Worm (Caenorhabditis elegans) whole organism, L3 larva: ENCODE results near the gene cki-2.

Source experiments
- ZK546.5 ChIP-seq: sonication (generic microtip); optimal IDR thresholded peaks from 2 replicates; lab custom pipeline; 2017; ENCODE audit warnings: missing biosample characterization, missing genetic modification characterization
- ama-1 ChIP-seq: fragments of 150-350 bp; optimal IDR thresholded peaks from 2 replicates; lab custom pipeline; 2018
- ceh-16 ChIP-seq: sonication (generic microtip); optimal IDR thresholded peaks from 2 replicates; lab custom pipeline; 2017; ENCODE audit warnings: missing biosample characterization, missing genetic modification characterization
- daf-12 ChIP-seq: fragments of 150-350 bp; optimal IDR thresholded peaks from 2 replicates; lab custom pipeline; 2014; ENCODE audit warnings: missing biosample characterization, missing genetic modification reagents, missing genetic modification characterization
- egl-27 ChIP-seq: sonication (generic microtip); optimal IDR thresholded peaks from 4 replicates; lab custom pipeline; 2017; ENCODE audit warnings: missing biosample characterization, missing genetic modification reagents, missing genetic modification characterization
- egl-5 ChIP-seq: fragments of 150-350 bp; optimal IDR thresholded peaks from 2 replicates; lab custom pipeline; 2017; ENCODE audit warnings: missing biosample characterization, missing genetic modification reagents, missing genetic modification characterization, inconsistent platforms
- elt-1 ChIP-seq: fragments of 150-350 bp; optimal IDR thresholded peaks from 2 replicates; lab custom pipeline; 2014; ENCODE audit warnings: missing biosample characterization, missing genetic modification characterization
- elt-2 ChIP-seq: sonication (generic microtip); optimal IDR thresholded peaks from 2 replicates; lab custom pipeline; 2016; ENCODE audit warnings: missing genetic modification reagents, mild to moderate bottlenecking, missing genetic modification characterization, missing compliant biosample characterization
- eor-1 ChIP-seq, 2 experiments: fragments of 150-350 bp; optimal IDR thresholded peaks; 2 replicates each; lab custom pipeline; 2014 to 2018; ENCODE audit warnings: missing biosample characterization in 2 of 2, missing genetic modification characterization in 2 of 2
- fkh-10 ChIP-seq: sonication (generic microtip); optimal IDR thresholded peaks from 2 replicates; lab custom pipeline; 2017; ENCODE audit warnings: missing biosample characterization, missing genetic modification reagents, missing genetic modification characterization
- fkh-2 ChIP-seq: fragments of 150-350 bp; optimal IDR thresholded peaks from 2 replicates; lab custom pipeline; 2014; ENCODE audit warnings: missing biosample characterization, missing genetic modification reagents, missing genetic modification characterization
- jun-1 ChIP-seq: fragments of 150-350 bp; optimal IDR thresholded peaks from 2 replicates; lab custom pipeline; 2014; ENCODE audit warnings: missing biosample characterization, missing genetic modification reagents, missing genetic modification characterization
- lin-15B ChIP-seq: fragments of 150-350 bp; optimal IDR thresholded peaks from 2 replicates; lab custom pipeline; 2014; ENCODE audit warnings: missing biosample characterization, missing genetic modification characterization
- lsy-12 ChIP-seq: sonication (generic microtip); optimal IDR thresholded peaks from 2 replicates; lab custom pipeline; 2016; ENCODE audit warnings: mild to moderate bottlenecking, missing genetic modification characterization, missing compliant biosample characterization
- mdl-1 ChIP-seq: fragments of 150-350 bp; optimal IDR thresholded peaks from 2 replicates; lab custom pipeline; 2014; ENCODE audit warnings: missing biosample characterization, missing genetic modification characterization
- mml-1 ChIP-seq: fragments of 150-350 bp; sonication (generic microtip); optimal IDR thresholded peaks from 3 replicates; lab custom pipeline; 2014; ENCODE audit warnings: missing biosample characterization, missing genetic modification characterization
- nfya-1 ChIP-seq: sonication (generic microtip); optimal IDR thresholded peaks from 2 replicates; lab custom pipeline; 2017; ENCODE audit warnings: missing genetic modification characterization, mild to moderate bottlenecking, missing compliant biosample characterization, antibody characterized with exemption, moderate library complexity; ENCODE audit not compliant: insufficient read depth
- nhr-12 ChIP-seq: fragments of 150-350 bp; optimal IDR thresholded peaks from 2 replicates; lab custom pipeline; 2014; ENCODE audit warnings: missing biosample characterization, missing genetic modification characterization
- nhr-23 ChIP-seq: fragments of 150-350 bp; optimal IDR thresholded peaks from 2 replicates; lab custom pipeline; 2014; ENCODE audit warnings: missing biosample characterization, missing genetic modification reagents, missing genetic modification characterization
- nhr-25 ChIP-seq: sonication (generic microtip); optimal IDR thresholded peaks from 2 replicates; lab custom pipeline; 2017; ENCODE audit warnings: missing biosample characterization, missing genetic modification characterization
- nhr-28 ChIP-seq: fragments of 150-350 bp; optimal IDR thresholded peaks from 2 replicates; lab custom pipeline; 2014; ENCODE audit warnings: missing biosample characterization, missing genetic modification characterization
- nhr-76 ChIP-seq: fragments of 150-350 bp; sonication (generic microtip); optimal IDR thresholded peaks from 5 replicates; lab custom pipeline; 2014; ENCODE audit warnings: missing biosample characterization, missing genetic modification characterization
- nhr-77 ChIP-seq: fragments of 150-350 bp; optimal IDR thresholded peaks from 2 replicates; lab custom pipeline; 2014; ENCODE audit warnings: missing biosample characterization, missing genetic modification characterization
- pha-4 ChIP-seq: fragments of 150-350 bp; optimal IDR thresholded peaks from 2 replicates; lab custom pipeline; 2014; ENCODE audit warnings: missing biosample characterization, missing genetic modification reagents, missing genetic modification characterization
- sea-2 ChIP-seq: fragments of 150-350 bp; sonication (generic microtip); optimal IDR thresholded peaks from 4 replicates; lab custom pipeline; 2014; ENCODE audit warnings: missing biosample characterization, missing genetic modification reagents, missing genetic modification characterization
- skn-1 ChIP-seq: fragments of 150-350 bp; optimal IDR thresholded peaks from 2 replicates; lab custom pipeline; 2014; ENCODE audit warnings: missing biosample characterization, missing genetic modification characterization
- snpc-4 ChIP-seq: fragments of 150-350 bp; optimal IDR thresholded peaks from 2 replicates; lab custom pipeline; 2014; ENCODE audit warnings: missing biosample characterization, missing genetic modification characterization
- unc-62 ChIP-seq: fragments of 150-350 bp; sonication (generic microtip); optimal IDR thresholded peaks from 4 replicates; lab custom pipeline; 2014; ENCODE audit warnings: missing biosample characterization, missing genetic modification reagents, missing genetic modification characterization
- zag-1 ChIP-seq: fragments of 150-350 bp; optimal IDR thresholded peaks from 2 replicates; lab custom pipeline; 2014; ENCODE audit warnings: missing biosample characterization, missing genetic modification characterization
- ztf-11 ChIP-seq: fragments of 150-350 bp; optimal IDR thresholded peaks from 2 replicates; lab custom pipeline; 2014; ENCODE audit warnings: missing biosample characterization, missing genetic modification characterization

cki-2 gene

ce11 chrII:7809358-7809914 is 6.9 kb upstream of the cki-2 start:
- TF ChIP-seq unc-62 (GFP tag; lab: Kevin White, UChicago) (no peak), nhr-12 (tag; lab: Kevin White, UChicago) (no peak), ama-1 (lab: Kevin White, UChicago) (no peak), lsy-12 (no peak), lin-15B (no peak), mml-1 (tag; lab: Kevin White, UChicago) (no peak), nhr-28 (tag; lab: Kevin White, UChicago) (no peak), mdl-1 (tag; lab: Kevin White, UChicago) (no peak), fkh-2 (tag; lab: Kevin White, UChicago) (no peak), fkh-10 (GFP tag; lab: Kevin White, UChicago) (no peak), zag-1 (tag; lab: Kevin White, UChicago) (no peak), nhr-23 (tag; lab: Kevin White, UChicago) (no peak)
- TF ChIP-seq, all 47 proteins: peak for 0

ce11 chrII:7810162-7810868 is 6.0 kb upstream of the cki-2 start:
- TF ChIP-seq eor-1 (tag; optimal IDR thresholded peaks at IDR 0.05; lab: Kevin White, UChicago) (no peak), egl-27 (tag; lab: Kevin White, UChicago) (no peak), pha-4 (tag; lab: Kevin White, UChicago) (peak; percentile 35), nhr-12 (tag; lab: Kevin White, UChicago) (no peak), elt-2 (tag; lab: Kevin White, UChicago) (no peak), daf-12 (tag; lab: Kevin White, UChicago) (no peak), elt-1 (no peak)

ce11 chrII:7810869-7811543 is 5.3 kb upstream of the cki-2 start, which contains the start of gene cki-1:
Gene cki-1 (plus strand): TSS chrII:7811240.
- TF ChIP-seq unc-62 (GFP tag; lab: Kevin White, UChicago) = no peak
- TF ChIP-seq nfya-1 (tag; lab: Kevin White, UChicago) = no peak
- no peak for TF ChIP-seq ceh-16 (tag; lab: Kevin White, UChicago)
- TF ChIP-seq nhr-76 (tag; lab: Kevin White, UChicago) = no peak
- TF ChIP-seq snpc-4 (tag; lab: Kevin White, UChicago) = no peak
- no peak for TF ChIP-seq egl-27 (tag; lab: Kevin White, UChicago)

- TF ChIP-seq nhr-28 (tag; lab: Kevin White, UChicago) = no peak
- peak; percentile 12 for TF ChIP-seq nhr-25 (tag; lab: Kevin White, UChicago)
Measured at ce11 chrII:7812332-7812731, 4.0 kb upstream of the cki-2 start.

- TF ChIP-seq elt-1 (no peak), jun-1 (tag; lab: Kevin White, UChicago) (no peak), egl-5 (tag; lab: Kevin White, UChicago) (no peak), ZK546.5 (tag; lab: Kevin White, UChicago) (no peak), egl-27 (tag; lab: Kevin White, UChicago) (no peak), ztf-11 (no peak), lsy-12 (no peak), sea-2 (GFP tag; lab: Kevin White, UChicago) (no peak), zag-1 (tag; lab: Kevin White, UChicago) (no peak), nhr-12 (tag; lab: Kevin White, UChicago) (no peak), nhr-77 (tag; lab: Kevin White, UChicago) (no peak), skn-1 (no peak), elt-2 (tag; lab: Kevin White, UChicago) (no peak)
Measured at ce11 chrII:7813237-7813636, 3.1 kb upstream of the cki-2 start.
